Worm (Caenorhabditis elegans): ENCODE measurements around the gene clec-216.

DNA sequence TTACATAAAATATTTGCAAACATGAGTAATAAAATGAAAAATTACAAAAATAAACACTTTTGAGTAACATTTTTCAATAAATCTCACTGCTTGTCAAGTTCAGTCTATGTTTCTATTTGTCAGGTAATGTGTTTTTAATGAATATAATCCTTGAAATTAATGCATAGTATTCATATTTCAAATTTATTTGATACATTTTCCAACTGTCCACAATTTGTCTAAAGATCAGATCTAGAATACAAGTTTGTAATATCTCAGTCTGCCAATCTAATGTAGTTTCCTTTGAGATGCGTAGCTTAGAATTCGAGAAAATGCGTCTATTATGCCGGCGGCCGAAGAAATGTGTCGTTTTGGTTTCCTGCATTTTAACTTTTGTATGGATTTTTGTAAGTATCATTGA, 9.2 kb downstream of the clec-216 start, which contains the start of gene Y97E10B.1:
- TF ChIP-seq pes-1 (GFP tag; IDR thresholded peaks at IDR 0.05) (no peak), ets-7 (tag; optimal IDR thresholded peaks at IDR 0.05) (no peak), ama-1 (optimal IDR thresholded peaks at IDR 0.05) (no peak), hnd-1 (tag; optimal IDR thresholded peaks at IDR 0.05) (no peak), ceh-13 (GFP tag; optimal IDR thresholded peaks at IDR 0.05) (no peak), tbx-11 (GFP tag; IDR thresholded peaks at IDR 0.05) (no peak), F13C5.2 (tag; optimal IDR thresholded peaks at IDR 0.05) (no peak), scrt-1 (GFP tag; IDR thresholded peaks at IDR 0.05) (no peak), hmg-4 (GFP tag; optimal IDR thresholded peaks at IDR 0.05) (no peak), flt-1 (GFP tag; IDR thresholded peaks at IDR 0.05) (no peak), B0310.2 (tag; optimal IDR thresholded peaks at IDR 0.05) (no peak), ceh-36 (tag; optimal IDR thresholded peaks at IDR 0.05) (no peak), aly-1 (tag; optimal IDR thresholded peaks at IDR 0.05) (no peak), tra-4 (tag; optimal IDR thresholded peaks at IDR 0.05) (no peak)
